Fruit fly (Drosophila melanogaster): Measurements from ENCODE around the gene TwdlT.

The TwdlT gene

DNA sequence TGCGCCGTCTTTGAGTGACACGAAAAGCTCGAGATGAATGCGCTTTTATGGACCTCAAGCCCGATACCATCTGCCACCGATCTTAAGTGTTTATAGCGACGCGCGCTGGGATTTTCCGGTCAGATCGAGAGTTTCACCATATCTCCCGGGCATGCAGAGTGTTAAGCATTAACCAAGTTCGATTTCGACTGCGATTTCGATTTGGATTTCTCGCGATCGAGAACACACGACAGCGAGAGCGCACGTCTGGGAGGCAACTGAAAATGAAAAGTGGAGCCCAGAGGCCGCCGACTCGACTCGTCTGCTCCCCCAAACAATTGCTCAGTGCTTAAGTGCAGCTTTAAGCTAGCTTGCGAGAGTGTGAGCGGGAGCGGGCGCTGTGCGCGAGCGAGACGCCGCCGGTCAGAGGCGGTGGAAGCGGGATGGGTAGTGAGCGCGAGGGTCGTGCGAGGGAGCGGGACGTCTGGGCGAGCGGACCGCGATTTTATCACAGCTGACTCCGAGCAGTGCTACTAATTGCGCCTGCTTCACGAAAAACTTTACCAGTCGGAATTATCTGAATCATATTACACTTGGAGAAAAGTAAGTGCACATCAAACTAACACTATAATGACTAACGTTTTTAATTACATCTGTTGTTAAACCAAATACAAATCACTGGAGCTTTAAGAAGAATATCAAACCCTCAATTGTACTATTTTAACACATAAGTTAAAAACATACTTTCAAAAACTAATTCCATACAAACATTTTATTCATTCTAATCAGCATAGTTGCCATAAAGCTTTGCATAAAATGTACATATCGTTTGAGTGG, 21.0 kb downstream of the TwdlT start, which contains the start of gene spz (continued):
- TF ChIP-seq row (GFP tag; IDR thresholded peaks at IDR 0.05) (peak; percentile 46; the same call in 1 of the 3 replicates), Scr (GFP tag; IDR thresholded peaks at IDR 0.05; ENCODE audit: partially characterized antibody) (no peak), stc (GFP tag; IDR thresholded peaks at IDR 0.05) (peak; percentile 14; the same call in 1 of the 2 replicates), Hr78 (GFP tag; optimal IDR thresholded peaks at IDR 0.05) (peak in 1 of 2 experiments; percentile 4), CG12104 (GFP tag; optimal IDR thresholded peaks at IDR 0.05) (no peak), CG2678 (tag; optimal IDR thresholded peaks at IDR 0.05) (peak; percentile 24), vvl (GFP tag; IDR thresholded peaks at IDR 0.05) (peak; percentile 52), fd96Cb (tag; optimal IDR thresholded peaks at IDR 0.05) (peak; percentile 6), ap (GFP tag; IDR thresholded peaks at IDR 0.05) (no peak), CG10543 (GFP tag; optimal IDR thresholded peaks at IDR 0.05) (peak; percentile 73), inv (GFP tag; IDR thresholded peaks at IDR 0.05; ENCODE audit: partially characterized antibody) (no peak), Hr51 (GFP tag; optimal IDR thresholded peaks at IDR 0.05) (peak in 1 of 2 experiments; percentile 44), NC2α (GFP tag; optimal IDR thresholded peaks at IDR 0.05) (no peak), jing (GFP tag; optimal IDR thresholded peaks at IDR 0.05) (no peak), MESR4 (GFP tag; optimal IDR thresholded peaks at IDR 0.05) (no peak), CG4404 (GFP tag; IDR thresholded peaks at IDR 0.05) (no peak), Poxn (GFP tag; IDR thresholded peaks at IDR 0.05) (no peak), Blimp-1 (GFP tag; optimal IDR thresholded peaks at IDR 0.05) (peak; percentile 81), Dref (GFP tag; IDR thresholded peaks at IDR 0.05) (no peak), CG1792 (GFP tag; optimal IDR thresholded peaks at IDR 0.05) (no peak), CG1529 (GFP tag; optimal IDR thresholded peaks at IDR 0.05) (no peak), CG32532 (GFP tag; IDR thresholded peaks at IDR 0.05) (no peak; the same call in none of the 2 replicates), HLH3B (GFP tag; IDR thresholded peaks at IDR 0.05) (peak; percentile 14; the same call in 1 of the 2 replicates), bowl (GFP tag; IDR thresholded peaks at IDR 0.05) (no peak; the same call in 1 of the 2 replicates), lab (GFP tag; optimal IDR thresholded peaks at IDR 0.05) (peak; percentile 28), vnd (GFP tag; IDR thresholded peaks at IDR 0.05; ENCODE audit: partially characterized antibody) (no peak), CG15479 (GFP tag; optimal IDR thresholded peaks at IDR 0.05) (no peak), bbx (GFP tag; IDR thresholded peaks at IDR 0.05; ENCODE audit: partially characterized antibody) (no peak), Stat92E (GFP tag; optimal IDR thresholded peaks at IDR 0.05) (no peak), CG12942 (GFP tag; optimal IDR thresholded peaks at IDR 0.05) (no peak), al (GFP tag; IDR thresholded peaks at IDR 0.05) (0 out of 2 replicates have a peak, but pooled peaks have one; percentile 6), bcd (GFP tag; optimal IDR thresholded peaks at IDR 0.05) (peak; percentile 8), nom (GFP tag; optimal IDR thresholded peaks at IDR 0.05) (peak; percentile 2), CG6272 (GFP tag; IDR thresholded peaks at IDR 0.05) (0 out of 2 replicates have a peak, but pooled peaks have one; percentile 9), dmrt99B (tag; optimal IDR thresholded peaks at IDR 0.05) (peak; percentile 64), cwo (GFP tag; optimal IDR thresholded peaks at IDR 0.05) (no peak), CG10431 (GFP tag; optimal IDR thresholded peaks at IDR 0.05) (no peak), NFAT (GFP tag; IDR thresholded peaks at IDR 0.05) (no peak), Fer1 (GFP tag; optimal IDR thresholded peaks at IDR 0.05) (no peak), wor (GFP tag; IDR thresholded peaks at IDR 0.05) (no peak), CG11247 (GFP tag; IDR thresholded peaks at IDR 0.05) (no peak), CG6813 (GFP tag; optimal IDR thresholded peaks at IDR 0.05) (no peak), CG10274 (GFP tag; optimal IDR thresholded peaks at IDR 0.05) (no peak), CrebB (tag; optimal IDR thresholded peaks at IDR 0.05) (no peak), wdn (GFP tag; IDR thresholded peaks at IDR 0.05) (no peak), dan (GFP tag; IDR thresholded peaks at IDR 0.05) (no peak), YL-1 (GFP tag; optimal IDR thresholded peaks at IDR 0.05) (no peak)

Data from whole organism, embryonic.